Worm (Caenorhabditis elegans) whole organism, L4 larva: ENCODE data around the gene chpf-1.

ENCODE experiments used
- T26A8.4 ChIP-seq: fragments of 200-800 bp; sonication (Bioruptor generic); IDR thresholded peaks from 2 replicates; pipeline ENCODE4 v1.3.6; 2022; ENCODE audit warnings: missing genetic modification characterization, missing compliant biosample characterization
- ama-1 ChIP-seq: fragments of 150-350 bp; optimal IDR thresholded peaks from 2 replicates; lab custom pipeline; 2014; ENCODE audit warnings: inconsistent platforms, mixed read lengths
- fos-1 ChIP-seq: fragments of 150-350 bp; optimal IDR thresholded peaks from 2 replicates; lab custom pipeline; 2014; ENCODE audit warnings: missing biosample characterization, missing genetic modification characterization
- hlh-11 ChIP-seq: fragments of 200-800 bp; sonication (Bioruptor generic); optimal IDR thresholded peaks from 2 replicates; lab custom pipeline; 2018; ENCODE audit warnings: mild to moderate bottlenecking, missing genetic modification characterization, missing compliant biosample characterization
- nhr-237 ChIP-seq: sonication (generic microtip); optimal IDR thresholded peaks from 2 replicates; lab custom pipeline; 2017; ENCODE audit warnings: missing biosample characterization, missing genetic modification characterization

DNA sequence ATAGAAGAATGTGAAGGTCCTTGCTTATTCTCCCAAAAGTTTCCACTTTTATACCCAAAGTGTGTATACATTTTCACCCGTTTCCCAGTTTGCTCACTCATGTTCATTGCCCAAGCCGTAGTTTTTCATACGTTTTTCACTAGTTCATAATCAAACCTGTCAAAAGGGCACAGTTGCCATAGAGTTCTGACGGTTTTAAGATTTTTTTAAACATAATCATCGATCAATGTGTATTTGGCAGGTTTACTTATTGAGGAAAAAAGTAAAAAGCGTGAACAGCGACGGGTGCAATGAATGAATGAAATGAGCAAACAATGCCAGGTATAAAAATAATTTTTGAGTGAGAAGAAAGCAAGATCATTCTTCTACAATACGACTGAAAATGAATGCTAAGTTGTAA, 18.0 kb upstream of the chpf-1 start, which contains the start of the genes fipr-5 and fipr-9:
- TF ChIP-seq hlh-11 (tag; lab: Kevin White, UChicago) (no peak), T26A8.4 (GFP tag; lab: Robert Waterston, UW) (no peak), ama-1 (lab: Kevin White, UChicago) (no peak), nhr-237 (tag; lab: Kevin White, UChicago) (no peak), fos-1 (tag; lab: Kevin White, UChicago) (no peak)
